Worm (Caenorhabditis elegans) whole organism, late embryonic: ENCODE results near the gene srw-119.

Experiments
- F13H6.1 ChIP-seq: sonication (generic microtip); optimal IDR thresholded peaks from 2 replicates; lab custom pipeline; 2016; ENCODE audit warnings: missing genetic modification characterization, missing compliant biosample characterization
- T23F11.4 ChIP-seq: fragments of 200-800 bp; sonication (Bioruptor generic); optimal IDR thresholded peaks from 2 replicates; lab custom pipeline; 2018; ENCODE audit warnings: mild to moderate bottlenecking, missing genetic modification characterization, missing compliant biosample characterization
- ama-1 ChIP-seq: fragments of 150-350 bp; optimal IDR thresholded peaks from 2 replicates; lab custom pipeline; 2014
- elt-2 ChIP-seq: sonication (generic microtip); optimal IDR thresholded peaks from 2 replicates; lab custom pipeline; 2016; ENCODE audit warnings: missing genetic modification reagents, missing genetic modification characterization, missing compliant biosample characterization
- sox-4 ChIP-seq: sonication (generic microtip); optimal IDR thresholded peaks from 2 replicates; lab custom pipeline; 2017; ENCODE audit warnings: mild to moderate bottlenecking, missing genetic modification characterization, inconsistent platforms, missing compliant biosample characterization

- TF ChIP-seq F13H6.1 (tag; lab: Kevin White, UChicago) (no peak), sox-4 (no peak), T23F11.4 (GFP tag; lab: Kevin White, UChicago) (no peak), ama-1 (no peak), elt-2 (tag; lab: Kevin White, UChicago) (no peak)
These were observed 34.9 kb downstream of the srw-119 start, which contains the start of gene srh-88 for ce11 chrV:2964786-2965185.
